Fruit fly (Drosophila melanogaster): ENCODE results near the gene NTPase.

DNA sequence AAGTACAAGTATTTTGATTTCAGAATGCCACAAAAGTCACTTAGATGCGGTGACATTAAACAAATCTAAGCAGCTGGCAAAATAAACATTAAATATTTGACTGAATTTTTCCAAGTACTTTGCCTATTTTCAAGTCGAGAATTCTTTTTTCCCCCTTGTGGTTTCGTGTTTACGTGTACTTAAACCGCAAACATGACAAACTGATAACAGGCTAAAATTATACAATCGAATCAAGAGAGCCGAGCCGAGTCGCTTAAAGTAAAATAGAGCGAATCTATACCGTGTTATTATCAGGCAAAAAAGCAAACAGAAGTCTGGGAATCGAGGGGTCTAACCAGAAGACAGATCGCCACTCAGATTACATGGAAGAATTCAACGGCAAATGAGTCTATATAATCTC lies 20.5 kb upstream of the NTPase start:
- TF ChIP-seq tna (GFP tag; IDR thresholded peaks at IDR 0.05; ENCODE audit: partially characterized antibody) (no peak), CG30431 (GFP tag; optimal IDR thresholded peaks at IDR 0.05) (no peak), Oaz (GFP tag; IDR thresholded peaks at IDR 0.05) (no peak), CG11247 (GFP tag; IDR thresholded peaks at IDR 0.05) (no peak), ac (GFP tag; optimal IDR thresholded peaks at IDR 0.05) (peak; percentile 10), CkIIα-i1 (GFP tag; IDR thresholded peaks at IDR 0.05) (no peak), caup (GFP tag; optimal IDR thresholded peaks at IDR 0.05; ENCODE audit: severe bottlenecking) (no peak), CG12391 (tag; optimal IDR thresholded peaks at IDR 0.05) (no peak)

All from whole organism, embryonic.